Worm (Caenorhabditis elegans) whole organism, L4 larva: ENCODE data around the gene F56H11.2.

Experiments used
- D1046.2 ChIP-seq: fragments of 200-800 bp; sonication (Bioruptor generic); IDR thresholded peaks from 2 replicates; pipeline ENCODE4 v1.3.6; 2022; ENCODE audit warnings: missing genetic modification characterization, missing compliant biosample characterization
- F37D6.2 ChIP-seq: sonication (generic microtip); optimal IDR thresholded peaks from 2 replicates; lab custom pipeline; 2016; ENCODE audit warnings: mild to moderate bottlenecking, missing genetic modification characterization, missing compliant biosample characterization
- F49E8.2 ChIP-seq: sonication (generic microtip); optimal IDR thresholded peaks from 2 replicates; lab custom pipeline; 2016; ENCODE audit warnings: missing compliant biosample characterization, mild to moderate bottlenecking, missing genetic modification characterization, borderline replicate concordance
- T26A8.4 ChIP-seq: fragments of 200-800 bp; sonication (Bioruptor generic); IDR thresholded peaks from 2 replicates; pipeline ENCODE4 v1.3.6; 2022; ENCODE audit warnings: missing genetic modification characterization, missing compliant biosample characterization
- Y75B8A.6 ChIP-seq: fragments of 200-800 bp; sonication (Bioruptor generic); IDR thresholded peaks from 2 replicates; pipeline ENCODE4 v1.3.6; 2022; ENCODE audit warnings: missing genetic modification reagents, missing genetic modification characterization, missing compliant biosample characterization
- ZK337.2 ChIP-seq: fragments of 200-800 bp; sonication (Bioruptor generic); IDR thresholded peaks from 2 replicates; pipeline ENCODE4 v1.3.6; 2022; ENCODE audit warnings: missing genetic modification reagents, missing genetic modification characterization, missing compliant biosample characterization
- ama-1 ChIP-seq: fragments of 150-350 bp; optimal IDR thresholded peaks from 2 replicates; lab custom pipeline; 2014; ENCODE audit warnings: inconsistent platforms, mixed read lengths
- attf-4 ChIP-seq: sonication (generic microtip); optimal IDR thresholded peaks from 3 replicates; lab custom pipeline; 2017; ENCODE audit warnings: missing biosample characterization, missing genetic modification characterization
- ceh-32 ChIP-seq: sonication (generic microtip); optimal IDR thresholded peaks from 2 replicates; lab custom pipeline; 2016; ENCODE audit warnings: mild to moderate bottlenecking, missing genetic modification characterization, missing compliant biosample characterization; ENCODE audit not compliant: poor library complexity
- ceh-44 ChIP-seq: fragments of 200-800 bp; sonication (Bioruptor generic); IDR thresholded peaks from 2 replicates; pipeline ENCODE4 v1.3.6; 2022; ENCODE audit warnings: missing genetic modification reagents, missing genetic modification characterization, missing compliant biosample characterization
- ceh-62 ChIP-seq: sonication (generic microtip); optimal IDR thresholded peaks from 2 replicates; lab custom pipeline; 2017; ENCODE audit warnings: missing biosample characterization, missing genetic modification characterization
- ceh-82 ChIP-seq: sonication (generic microtip); optimal IDR thresholded peaks from 2 replicates; lab custom pipeline; 2017; ENCODE audit warnings: missing biosample characterization, missing genetic modification characterization
- ctbp-1 ChIP-seq: fragments of 200-800 bp; sonication (Bioruptor generic); IDR thresholded peaks from 2 replicates; pipeline ENCODE4 v1.3.6; 2022; ENCODE audit warnings: missing genetic modification reagents, missing genetic modification characterization, missing compliant biosample characterization
- daf-19 ChIP-seq: fragments of 200-800 bp; sonication (Bioruptor generic); conservative IDR thresholded peaks from 2 replicates; pipeline ENCODE4 v1.3.6; 2022; ENCODE audit warnings: missing genetic modification characterization, missing compliant biosample characterization
- dmd-6 ChIP-seq: fragments of 200-800 bp; sonication (Bioruptor generic); IDR thresholded peaks from 2 replicates; pipeline ENCODE4 v1.3.6; 2022; ENCODE audit warnings: missing genetic modification reagents, missing genetic modification characterization, missing compliant biosample characterization
- dmd-9 ChIP-seq: fragments of 200-800 bp; sonication (Bioruptor generic); IDR thresholded peaks from 2 replicates; pipeline ENCODE4 v1.3.6; 2022; ENCODE audit warnings: missing genetic modification reagents, missing genetic modification characterization, missing compliant biosample characterization
- egl-27 ChIP-seq: sonication (generic microtip); optimal IDR thresholded peaks from 3 replicates; lab custom pipeline; 2017; ENCODE audit warnings: missing biosample characterization, missing genetic modification reagents, missing genetic modification characterization
- egl-43 ChIP-seq: fragments of 200-800 bp; sonication (Bioruptor generic); IDR thresholded peaks from 2 replicates; pipeline ENCODE4 v1.3.6; 2022; ENCODE audit warnings: missing genetic modification reagents, missing genetic modification characterization, missing compliant biosample characterization
- fos-1 ChIP-seq: fragments of 150-350 bp; optimal IDR thresholded peaks from 2 replicates; lab custom pipeline; 2014; ENCODE audit warnings: missing biosample characterization, missing genetic modification characterization
- gei-8 ChIP-seq: fragments of 200-800 bp; sonication (Bioruptor generic); optimal IDR thresholded peaks from 2 replicates; lab custom pipeline; 2018; ENCODE audit warnings: mild to moderate bottlenecking, missing genetic modification characterization, missing compliant biosample characterization
- hif-1 ChIP-seq, 2 experiments: sonication (generic microtip); optimal IDR thresholded peaks; 2 replicates each; lab custom pipeline; 2016 to 2017; ENCODE audit warnings: missing compliant biosample characterization in 2 of 2, missing genetic modification characterization in 2 of 2, missing genetic modification reagents in 2 of 2, missing genotype in 2 of 2, mild to moderate bottlenecking in 1 of 2
- jun-1 ChIP-seq: fragments of 150-350 bp; optimal IDR thresholded peaks from 2 replicates; lab custom pipeline; 2014; ENCODE audit warnings: missing biosample characterization, missing genetic modification reagents, missing genetic modification characterization
- lin-13 ChIP-seq: fragments of 150-350 bp; optimal IDR thresholded peaks from 2 replicates; lab custom pipeline; 2014; ENCODE audit warnings: missing biosample characterization, missing genetic modification reagents, missing genetic modification characterization
- lin-15B ChIP-seq: fragments of 150-350 bp; sonication (generic microtip); optimal IDR thresholded peaks from 3 replicates; lab custom pipeline; 2014; ENCODE audit warnings: missing biosample characterization, missing genetic modification characterization
- lin-38 ChIP-seq: fragments of 200-800 bp; sonication (Bioruptor generic); IDR thresholded peaks from 2 replicates; pipeline ENCODE4 v1.3.6; 2022; ENCODE audit warnings: missing genetic modification reagents, missing genetic modification characterization, missing compliant biosample characterization
- lir-3 ChIP-seq: sonication (generic microtip); optimal IDR thresholded peaks from 2 replicates; lab custom pipeline; 2016; ENCODE audit warnings: mild to moderate bottlenecking, missing genetic modification characterization, missing compliant biosample characterization
- madf-5 ChIP-seq, 2 experiments: fragments of 200-800 bp; sonication (Bioruptor generic); IDR thresholded peaks; 2 replicates each; pipeline ENCODE4 v1.3.6; 2022; ENCODE audit warnings: missing compliant biosample characterization in 2 of 2, missing genetic modification characterization in 2 of 2
- madf-9 ChIP-seq: fragments of 200-800 bp; sonication (Bioruptor generic); conservative IDR thresholded peaks from 2 replicates; pipeline ENCODE4 v1.3.6; 2022; ENCODE audit warnings: missing genetic modification reagents, missing genetic modification characterization, missing compliant biosample characterization
- mdl-1 ChIP-seq, 2 experiments: fragments of 150-350 bp in 1 of 2; sonication (generic microtip) in 1 of 2; optimal IDR thresholded peaks; 2 replicates each; lab custom pipeline; 2014 to 2017; ENCODE audit warnings: missing biosample characterization in 2 of 2, missing genetic modification characterization in 2 of 2
- mdt-29 ChIP-seq: fragments of 200-800 bp; sonication (Bioruptor generic); IDR thresholded peaks from 2 replicates; pipeline ENCODE4 v1.3.6; 2022; ENCODE audit warnings: missing genetic modification reagents, missing genetic modification characterization, missing compliant biosample characterization
- mes-2 ChIP-seq: sonication (generic microtip); optimal IDR thresholded peaks from 2 replicates; lab custom pipeline; 2016; ENCODE audit warnings: missing genotype, mild to moderate bottlenecking, missing genetic modification characterization, missing compliant biosample characterization; ENCODE audit not compliant: poor library complexity, severe bottlenecking
- mxl-2 ChIP-seq: fragments of 200-800 bp; sonication (Bioruptor generic); conservative IDR thresholded peaks from 2 replicates; pipeline ENCODE4 v1.3.6; 2022; ENCODE audit warnings: missing genetic modification reagents, missing genetic modification characterization, missing compliant biosample characterization
- nhr-237 ChIP-seq: sonication (generic microtip); optimal IDR thresholded peaks from 2 replicates; lab custom pipeline; 2017; ENCODE audit warnings: missing biosample characterization, missing genetic modification characterization
- nhr-25 ChIP-seq: sonication (generic microtip); optimal IDR thresholded peaks from 2 replicates; lab custom pipeline; 2017; ENCODE audit warnings: missing genetic modification characterization, mild to moderate bottlenecking, missing compliant biosample characterization, antibody characterized with exemption, moderate library complexity, borderline replicate concordance; ENCODE audit not compliant: insufficient read depth
- nhr-28 ChIP-seq: fragments of 150-350 bp; optimal IDR thresholded peaks from 2 replicates; lab custom pipeline; 2014; ENCODE audit warnings: missing biosample characterization, missing genetic modification characterization
- nhr-41 ChIP-seq: fragments of 200-800 bp; sonication (Bioruptor generic); IDR thresholded peaks from 2 replicates; pipeline ENCODE4 v1.3.6; 2022; ENCODE audit warnings: missing genetic modification reagents, missing genetic modification characterization, missing compliant biosample characterization
- nhr-48 ChIP-seq: sonication (generic microtip); optimal IDR thresholded peaks from 2 replicates; lab custom pipeline; 2016; ENCODE audit warnings: mild to moderate bottlenecking, missing genetic modification characterization, missing compliant biosample characterization
- nhr-6 ChIP-seq: fragments of 150-350 bp; optimal IDR thresholded peaks from 2 replicates; lab custom pipeline; 2014; ENCODE audit warnings: missing biosample characterization, missing genetic modification characterization
- nhr-76 ChIP-seq: fragments of 150-350 bp; optimal IDR thresholded peaks from 2 replicates; lab custom pipeline; 2014; ENCODE audit warnings: missing biosample characterization, missing genetic modification characterization
- nhr-77 ChIP-seq: fragments of 150-350 bp; optimal IDR thresholded peaks from 2 replicates; lab custom pipeline; 2014; ENCODE audit warnings: missing biosample characterization, missing genetic modification characterization
- php-3 ChIP-seq: fragments of 200-800 bp; sonication (Bioruptor generic); IDR thresholded peaks from 2 replicates; pipeline ENCODE4 v1.3.6; 2022; ENCODE audit warnings: missing genetic modification reagents, missing genetic modification characterization, missing compliant biosample characterization
- set-16 ChIP-seq: fragments of 200-800 bp; sonication (Bioruptor generic); IDR thresholded peaks from 2 replicates; pipeline ENCODE4 v1.3.6; 2022; ENCODE audit warnings: missing genetic modification reagents, missing genetic modification characterization, missing compliant biosample characterization
- snpc-1.2 ChIP-seq: fragments of 200-800 bp; sonication (Bioruptor generic); IDR thresholded peaks from 2 replicates; pipeline ENCODE4 v1.3.6; 2022; ENCODE audit warnings: missing genetic modification reagents, missing genetic modification characterization, missing compliant biosample characterization
- spr-3 ChIP-seq: fragments of 200-800 bp; sonication (Bioruptor generic); optimal IDR thresholded peaks from 2 replicates; lab custom pipeline; 2018; ENCODE audit warnings: mild to moderate bottlenecking, missing genetic modification characterization, missing compliant biosample characterization
- unc-39 ChIP-seq: sonication (generic microtip); optimal IDR thresholded peaks from 2 replicates; lab custom pipeline; 2017; ENCODE audit warnings: missing biosample characterization, missing genetic modification characterization
- vab-7 ChIP-seq: fragments of 200-800 bp; sonication (Bioruptor generic); IDR thresholded peaks from 2 replicates; pipeline ENCODE4 v1.3.6; 2022; ENCODE audit warnings: missing genetic modification reagents, missing genetic modification characterization, missing compliant biosample characterization
- zfp-2 ChIP-seq: sonication (generic microtip); optimal IDR thresholded peaks from 2 replicates; lab custom pipeline; 2016; ENCODE audit warnings: mild to moderate bottlenecking, missing genetic modification characterization, missing compliant biosample characterization
- zfp-3 ChIP-seq: fragments of 200-800 bp; sonication (Bioruptor generic); conservative IDR thresholded peaks from 2 replicates; pipeline ENCODE4 v1.3.6; 2022; ENCODE audit warnings: missing genetic modification reagents, missing genetic modification characterization, missing compliant biosample characterization

Gene F56H11.2

DNA sequence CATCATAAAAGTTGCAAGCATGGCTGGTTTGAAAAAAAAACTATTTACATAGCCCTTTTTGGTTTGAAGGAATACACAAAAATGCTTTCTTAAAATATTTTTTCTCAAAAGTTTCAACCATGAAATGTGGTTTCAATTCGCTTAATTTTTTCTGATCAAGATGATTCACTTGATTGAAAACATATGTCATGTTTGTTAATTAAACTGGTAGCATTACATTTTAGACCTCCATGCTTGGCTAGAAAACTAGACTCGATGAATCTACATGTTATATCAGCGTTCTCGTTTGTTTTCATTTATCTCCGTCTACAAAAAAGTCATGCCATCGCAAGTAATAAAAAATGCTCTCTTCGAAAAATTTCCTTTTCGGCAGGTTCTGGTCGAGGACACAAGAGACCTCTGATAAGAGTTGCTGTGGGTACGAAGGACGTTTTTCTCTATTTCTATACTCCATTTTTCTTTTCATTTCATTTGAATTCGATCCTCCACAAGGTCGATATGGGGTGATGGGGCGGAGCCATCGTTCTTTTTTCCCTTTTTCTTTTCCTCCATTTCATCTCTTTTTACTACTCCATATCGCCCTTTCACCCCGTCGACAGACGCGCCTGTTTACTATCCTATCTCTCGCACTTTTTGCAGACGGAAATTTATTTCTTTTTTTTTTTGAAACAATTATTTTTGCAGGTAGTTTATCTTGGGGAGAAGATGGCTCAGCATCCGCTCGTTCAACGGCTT is 7.1 kb downstream of the F56H11.2 start, which contains the start of gene elo-1 (continued):
- TF ChIP-seq nhr-25 (tag; lab: Kevin White, UChicago) (peak; percentile 11), ZK337.2 (GFP tag; lab: Robert Waterston, UW) (no peak), Y75B8A.6 (GFP tag; lab: Robert Waterston, UW) (no peak), php-3 (peak; percentile 77; the same call in 1 of the 2 replicates), lir-3 (tag; lab: Kevin White, UChicago) (no peak), egl-43 (GFP tag; lab: Robert Waterston, UW) (no peak), attf-4 (tag; lab: Kevin White, UChicago) (no peak), ceh-82 (tag; lab: Kevin White, UChicago) (no peak), nhr-28 (tag; lab: Kevin White, UChicago) (peak; percentile 83), nhr-77 (tag; lab: Kevin White, UChicago) (peak; percentile 53), nhr-76 (tag; lab: Kevin White, UChicago) (no peak), lin-15B (tag; lab: Kevin White, UChicago) (no peak), vab-7 (GFP tag; lab: Robert Waterston, UW) (no peak), nhr-237 (tag; lab: Kevin White, UChicago) (no peak), snpc-1.2 (no peak), ama-1 (lab: Kevin White, UChicago) (no peak), lin-13 (no peak), ctbp-1 (GFP tag; lab: Robert Waterston, UW) (no peak), mxl-2 (GFP tag; lab: Robert Waterston, UW) (no peak), zfp-2 (tag; lab: Kevin White, UChicago) (no peak), F37D6.2 (tag; lab: Kevin White, UChicago) (no peak), gei-8 (GFP tag; lab: Kevin White, UChicago) (no peak), zfp-3 (GFP tag; lab: Robert Waterston, UW) (0 out of 2 replicates have a peak, but pooled peaks have one; percentile 30), lin-38 (GFP tag; lab: Robert Waterston, UW) (no peak), ceh-32 (tag; lab: Kevin White, UChicago) (no peak), D1046.2 (no peak)
- TF ChIP-seq, all 104 proteins: peak for 24

DNA sequence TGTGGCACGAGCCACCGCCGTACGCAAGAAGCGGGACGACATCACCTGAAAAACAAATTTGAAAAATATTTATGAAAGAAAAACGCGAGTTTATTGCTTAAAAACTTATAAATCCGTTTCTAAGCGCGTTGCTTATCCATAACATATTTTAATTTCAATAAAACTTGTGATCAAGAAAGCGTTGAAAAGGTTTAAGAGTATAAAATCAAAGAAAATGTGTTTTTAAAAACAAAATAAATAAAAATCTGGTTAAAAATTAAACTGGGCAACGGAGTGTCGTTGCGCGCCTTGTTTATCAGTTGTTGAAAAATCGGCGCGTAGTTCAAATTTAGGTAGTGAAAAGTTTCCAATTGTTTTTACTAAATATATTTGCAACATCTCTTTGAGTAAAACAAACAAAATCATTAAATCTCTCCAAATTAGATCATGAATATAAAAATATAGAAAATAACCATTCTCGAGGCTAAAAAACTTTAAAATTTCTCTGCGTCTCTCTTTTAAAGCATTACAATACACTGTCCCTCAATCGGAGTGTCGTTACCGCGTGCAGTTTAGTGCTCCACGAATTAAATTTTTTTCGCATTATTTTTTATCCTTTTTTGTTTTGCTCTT is 8.0 kb downstream of the F56H11.2 start, which contains the start of gene ndua-5:
ndua-5 (minus strand) TSS at position 51 of the 612 bp plus-strand sequence.
- TF ChIP-seq set-16 (GFP tag; lab: Robert Waterston, UW) (no peak), ceh-62 (tag; lab: Kevin White, UChicago) (no peak), lin-15B (tag; lab: Kevin White, UChicago) (no peak), jun-1 (tag; lab: Kevin White, UChicago) (no peak), dmd-6 (no peak), nhr-48 (tag; lab: Kevin White, UChicago) (no peak), nhr-41 (GFP tag; lab: Robert Waterston, UW) (no peak), egl-27 (tag; lab: Kevin White, UChicago) (no peak), Y75B8A.6 (GFP tag; lab: Robert Waterston, UW) (no peak), nhr-6 (peak; percentile 56), daf-19 (no peak), lin-38 (GFP tag; lab: Robert Waterston, UW) (no peak), madf-9 (GFP tag; lab: Robert Waterston, UW) (no peak), ctbp-1 (GFP tag; lab: Robert Waterston, UW) (no peak), spr-3 (GFP tag; lab: Kevin White, UChicago) (no peak), T26A8.4 (GFP tag; lab: Robert Waterston, UW) (no peak), fos-1 (tag; lab: Kevin White, UChicago) (no peak), unc-39 (no peak), madf-5 (GFP tag; IDR thresholded peaks at IDR 0.05; lab: Robert Waterston, UW) (no peak), ceh-44 (GFP tag; lab: Robert Waterston, UW) (no peak), dmd-9 (GFP tag; lab: Robert Waterston, UW) (no peak), F49E8.2 (no peak), mdt-29 (GFP tag; lab: Robert Waterston, UW) (no peak), mes-2 (peak; percentile 36), F37D6.2 (tag; lab: Kevin White, UChicago) (no peak), hif-1 (tag; optimal IDR thresholded peaks at IDR 0.05; lab: Kevin White, UChicago) (no peak), mdl-1 (tag; optimal IDR thresholded peaks at IDR 0.05; lab: Kevin White, UChicago) (no peak)
